Worm (Caenorhabditis elegans) whole organism, L2 larva: ENCODE data around the gene F47B10.8.

Experiments used
- C34F6.9 ChIP-seq: fragments of 150-350 bp; optimal IDR thresholded peaks from 2 replicates; lab custom pipeline; 2014; ENCODE audit warnings: missing biosample characterization, missing genetic modification characterization
- F13H6.1 ChIP-seq: sonication (generic microtip); optimal IDR thresholded peaks from 2 replicates; lab custom pipeline; 2016; ENCODE audit warnings: missing genetic modification characterization, missing compliant biosample characterization
- alr-1 ChIP-seq: fragments of 150-350 bp; optimal IDR thresholded peaks from 2 replicates; lab custom pipeline; 2014; ENCODE audit warnings: missing biosample characterization, missing genetic modification characterization
- aly-2 ChIP-seq: fragments of 150-350 bp; optimal IDR thresholded peaks from 2 replicates; lab custom pipeline; 2014; ENCODE audit warnings: missing biosample characterization, missing genetic modification characterization
- ama-1 ChIP-seq: fragments of 150-350 bp; optimal IDR thresholded peaks from 2 replicates; lab custom pipeline; 2018; ENCODE audit warnings: inconsistent platforms
- blmp-1 ChIP-seq: sonication (generic microtip); optimal IDR thresholded peaks from 2 replicates; lab custom pipeline; 2017; ENCODE audit warnings: missing genetic modification characterization, mild to moderate bottlenecking, missing compliant biosample characterization, antibody characterized with exemption, moderate library complexity; ENCODE audit not compliant: insufficient read depth
- ceh-82 ChIP-seq: fragments of 150-350 bp; optimal IDR thresholded peaks from 2 replicates; lab custom pipeline; 2014; ENCODE audit warnings: missing biosample characterization, missing genetic modification characterization
- crh-2 ChIP-seq: sonication (generic microtip); optimal IDR thresholded peaks from 2 replicates; lab custom pipeline; 2017; ENCODE audit warnings: missing biosample characterization, missing genetic modification characterization
- egl-27 ChIP-seq: sonication (generic microtip); optimal IDR thresholded peaks from 3 replicates; lab custom pipeline; 2017; ENCODE audit warnings: missing biosample characterization, missing genetic modification reagents, missing genetic modification characterization
- elt-1 ChIP-seq: fragments of 150-350 bp; optimal IDR thresholded peaks from 2 replicates; lab custom pipeline; 2014; ENCODE audit warnings: missing biosample characterization, missing genetic modification characterization
- fos-1 ChIP-seq: fragments of 150-350 bp; optimal IDR thresholded peaks from 2 replicates; lab custom pipeline; 2014; ENCODE audit warnings: missing biosample characterization, missing genetic modification characterization
- gmeb-1 ChIP-seq: fragments of 150-350 bp; optimal IDR thresholded peaks from 2 replicates; lab custom pipeline; 2014; ENCODE audit warnings: missing biosample characterization, missing genetic modification characterization
- lin-11 ChIP-seq: fragments of 150-350 bp; sonication (generic microtip); optimal IDR thresholded peaks from 2 replicates; lab custom pipeline; 2014; ENCODE audit warnings: missing biosample characterization, missing genetic modification characterization, inconsistent platforms, mixed read lengths
- lin-13 ChIP-seq: fragments of 150-350 bp; optimal IDR thresholded peaks from 2 replicates; lab custom pipeline; 2014; ENCODE audit warnings: missing biosample characterization, missing genetic modification reagents, missing genetic modification characterization
- lin-39 ChIP-seq: fragments of 150-350 bp; optimal IDR thresholded peaks from 2 replicates; lab custom pipeline; 2014; ENCODE audit warnings: missing biosample characterization, missing genetic modification reagents, missing genetic modification characterization
- mab-5 ChIP-seq: fragments of 150-350 bp; optimal IDR thresholded peaks from 2 replicates; lab custom pipeline; 2014; ENCODE audit warnings: missing biosample characterization, missing genetic modification characterization
- mdl-1 ChIP-seq, 2 experiments: fragments of 150-350 bp in 1 of 2; sonication (generic microtip) in 1 of 2; optimal IDR thresholded peaks; 2 replicates each; lab custom pipeline; 2017; ENCODE audit warnings: missing biosample characterization in 2 of 2, missing genetic modification characterization in 2 of 2
- nhr-11 ChIP-seq: fragments of 150-350 bp; optimal IDR thresholded peaks from 2 replicates; lab custom pipeline; 2014; ENCODE audit warnings: missing biosample characterization, missing genetic modification characterization
- nhr-12 ChIP-seq: fragments of 150-350 bp; optimal IDR thresholded peaks from 2 replicates; lab custom pipeline; 2014; ENCODE audit warnings: missing biosample characterization, missing genetic modification characterization
- nhr-129 ChIP-seq: fragments of 150-350 bp; optimal IDR thresholded peaks from 2 replicates; lab custom pipeline; 2014; ENCODE audit warnings: missing biosample characterization, missing genetic modification characterization
- nhr-21 ChIP-seq: fragments of 150-350 bp; optimal IDR thresholded peaks from 2 replicates; lab custom pipeline; 2014; ENCODE audit warnings: missing biosample characterization, missing genetic modification characterization
- nhr-23 ChIP-seq: fragments of 150-350 bp; optimal IDR thresholded peaks from 2 replicates; lab custom pipeline; 2014; ENCODE audit warnings: missing biosample characterization, missing genetic modification reagents, missing genetic modification characterization
- nhr-237 ChIP-seq: fragments of 150-350 bp; optimal IDR thresholded peaks from 2 replicates; lab custom pipeline; 2014; ENCODE audit warnings: missing biosample characterization, missing genetic modification characterization
- nhr-6 ChIP-seq: fragments of 150-350 bp; optimal IDR thresholded peaks from 2 replicates; lab custom pipeline; 2014; ENCODE audit warnings: missing biosample characterization, missing genetic modification characterization
- peb-1 ChIP-seq: fragments of 150-350 bp; optimal IDR thresholded peaks from 2 replicates; lab custom pipeline; 2014; ENCODE audit warnings: missing biosample characterization, missing genetic modification characterization
- skn-1 ChIP-seq: sonication (generic microtip); optimal IDR thresholded peaks from 2 replicates; lab custom pipeline; 2017; ENCODE audit warnings: missing biosample characterization, missing genetic modification characterization
- sma-9 ChIP-seq, 2 experiments: fragments of 150-350 bp in 1 of 2; sonication (generic microtip) in 1 of 2; optimal IDR thresholded peaks; 2 replicates each; lab custom pipeline; 2014 to 2016; ENCODE audit warnings: missing genetic modification characterization in 2 of 2, mild to moderate bottlenecking in 1 of 2, missing biosample characterization in 1 of 2, missing compliant biosample characterization in 1 of 2, missing genetic modification reagents in 1 of 2, moderate library complexity in 1 of 2
- snpc-4 ChIP-seq: fragments of 150-350 bp; optimal IDR thresholded peaks from 2 replicates; lab custom pipeline; 2014; ENCODE audit warnings: missing biosample characterization, missing genetic modification characterization
- unc-39 ChIP-seq: fragments of 150-350 bp; optimal IDR thresholded peaks from 2 replicates; lab custom pipeline; 2014; ENCODE audit warnings: missing biosample characterization, missing genetic modification characterization
- unc-55 ChIP-seq: fragments of 150-350 bp; sonication (generic microtip); optimal IDR thresholded peaks from 3 replicates; lab custom pipeline; 2014; ENCODE audit warnings: missing biosample characterization, missing genetic modification reagents, missing genetic modification characterization
- zag-1 ChIP-seq: fragments of 150-350 bp; optimal IDR thresholded peaks from 2 replicates; lab custom pipeline; 2014; ENCODE audit warnings: missing biosample characterization, missing genetic modification characterization
- ztf-1 ChIP-seq: fragments of 200-800 bp; sonication (Bioruptor generic); conservative IDR thresholded peaks from 2 replicates; pipeline ENCODE4 v1.3.6; 2022; ENCODE audit warnings: missing genetic modification characterization, missing compliant biosample characterization
- ztf-4 ChIP-seq: fragments of 150-350 bp; optimal IDR thresholded peaks from 2 replicates; lab custom pipeline; 2014; ENCODE audit warnings: missing biosample characterization, missing genetic modification characterization

F47B10.8 gene

DNA sequence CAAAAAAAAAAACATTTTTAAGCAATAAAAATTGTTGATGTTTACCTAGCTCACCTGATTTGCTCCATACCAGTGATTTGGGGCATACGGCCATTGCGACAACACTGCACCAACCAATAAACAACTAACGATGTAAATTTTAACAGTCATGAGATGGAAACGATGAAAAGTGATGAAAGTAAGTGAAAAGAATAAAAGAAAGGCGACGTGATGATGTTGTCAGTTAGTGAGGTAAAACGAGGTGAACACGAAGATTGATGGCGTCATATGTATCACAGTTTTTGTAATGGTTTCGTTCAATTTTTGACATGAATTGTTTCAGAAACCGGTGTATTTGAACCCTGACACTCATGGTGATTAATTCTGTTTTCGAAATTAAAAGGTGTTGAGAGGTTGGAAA is 40.6 kb upstream of the F47B10.8 start, which contains the start of gene K09C8.7:
K09C8.7 (minus strand) TSS at position 226 of the 400 bp plus-strand sequence.
- TF ChIP-seq nhr-11: no peak
- TF ChIP-seq nhr-21 (tag; lab: Kevin White, UChicago): no peak
- no peak for TF ChIP-seq lin-39 (tag; lab: Kevin White, UChicago)
- TF ChIP-seq gmeb-1 (tag; lab: Kevin White, UChicago): no peak
- TF ChIP-seq crh-2 (tag; lab: Kevin White, UChicago): no peak
- no peak for TF ChIP-seq mdl-1 (tag; optimal IDR thresholded peaks at IDR 0.05; lab: Kevin White, UChicago)
- TF ChIP-seq ztf-1: no peak
- TF ChIP-seq mab-5 (tag; lab: Kevin White, UChicago): no peak
- no peak for TF ChIP-seq snpc-4 (tag; lab: Kevin White, UChicago)
- no peak for TF ChIP-seq egl-27
- TF ChIP-seq blmp-1: no peak
- no peak for TF ChIP-seq fos-1
- no peak for TF ChIP-seq lin-13 (GFP tag; lab: Kevin White, UChicago)
- no peak for TF ChIP-seq ztf-4 (tag; lab: Kevin White, UChicago)
- TF ChIP-seq zag-1 (tag; lab: Kevin White, UChicago): no peak
- no peak for TF ChIP-seq sma-9 (GFP tag; optimal IDR thresholded peaks at IDR 0.05; lab: Kevin White, UChicago)
- TF ChIP-seq sma-9 (tag; optimal IDR thresholded peaks at IDR 0.05; lab: Kevin White, UChicago): no peak
- no peak for TF ChIP-seq lin-11 (tag; lab: Kevin White, UChicago)
- no peak for TF ChIP-seq alr-1 (tag; lab: Kevin White, UChicago)
- TF ChIP-seq nhr-6: no peak

DNA sequence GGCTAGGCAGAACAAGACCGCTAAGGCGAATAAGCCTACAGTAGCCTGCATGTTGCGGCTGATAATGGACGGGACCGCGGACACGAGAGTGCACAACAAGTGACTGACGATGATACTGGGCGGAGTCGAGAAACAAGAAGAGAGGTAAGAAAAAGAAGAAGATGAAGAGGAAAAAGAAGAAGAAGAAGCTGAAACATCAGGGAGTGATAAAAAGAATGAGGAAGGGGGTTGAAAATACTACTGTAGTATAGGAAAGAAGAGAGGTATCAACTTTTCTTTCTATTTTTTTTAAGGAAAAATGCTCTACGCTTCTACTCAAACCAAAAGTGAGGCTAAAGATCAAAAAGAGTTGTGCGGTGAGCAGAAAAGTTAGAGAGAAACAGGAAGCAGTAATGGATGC is 38.2 kb upstream of the F47B10.8 start, which contains the start of gene T21B6.3:
T21B6.3 (minus strand) TSS at position 101 of the 400 bp plus-strand sequence.
- TF ChIP-seq ama-1 (lab: Kevin White, UChicago) (no peak), nhr-237 (no peak), unc-55 (no peak), ztf-1 (no peak), unc-39 (tag; lab: Kevin White, UChicago) (no peak), F13H6.1 (tag; lab: Kevin White, UChicago) (no peak), C34F6.9 (tag; lab: Kevin White, UChicago) (no peak)

DNA sequence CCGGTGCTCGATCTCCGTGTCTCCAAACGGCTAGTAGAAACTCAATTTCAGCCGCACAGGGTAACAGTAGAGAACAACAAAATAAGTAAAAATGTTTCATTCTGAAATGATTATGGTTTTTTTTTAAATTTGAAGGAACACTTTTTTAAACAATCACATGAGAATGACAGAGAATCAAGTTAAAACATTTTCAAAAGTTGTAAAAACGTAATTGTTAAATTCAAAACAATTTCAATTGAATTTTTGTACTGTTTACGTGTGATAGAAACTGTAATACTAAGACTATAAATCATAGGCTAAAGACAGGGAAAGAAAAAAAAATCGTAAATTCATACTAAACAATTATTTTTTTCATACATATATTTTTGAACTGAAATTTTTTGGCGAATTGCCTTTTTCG is 30.6 kb upstream of the F47B10.8 start, which contains the start of gene pho-7:
pho-7 (minus strand) TSS at position 101 of the 400 bp plus-strand sequence.
- TF ChIP-seq peb-1 (tag; lab: Kevin White, UChicago): no peak
- TF ChIP-seq aly-2: no peak
- TF ChIP-seq nhr-129 (tag; lab: Kevin White, UChicago): no peak
- TF ChIP-seq elt-1: no peak
- TF ChIP-seq crh-2 (tag; lab: Kevin White, UChicago): no peak
- no peak for TF ChIP-seq skn-1 (tag; lab: Kevin White, UChicago)
- no peak for TF ChIP-seq lin-11 (tag; lab: Kevin White, UChicago)
- no peak for TF ChIP-seq snpc-4 (tag; lab: Kevin White, UChicago)
- TF ChIP-seq nhr-6: no peak

DNA sequence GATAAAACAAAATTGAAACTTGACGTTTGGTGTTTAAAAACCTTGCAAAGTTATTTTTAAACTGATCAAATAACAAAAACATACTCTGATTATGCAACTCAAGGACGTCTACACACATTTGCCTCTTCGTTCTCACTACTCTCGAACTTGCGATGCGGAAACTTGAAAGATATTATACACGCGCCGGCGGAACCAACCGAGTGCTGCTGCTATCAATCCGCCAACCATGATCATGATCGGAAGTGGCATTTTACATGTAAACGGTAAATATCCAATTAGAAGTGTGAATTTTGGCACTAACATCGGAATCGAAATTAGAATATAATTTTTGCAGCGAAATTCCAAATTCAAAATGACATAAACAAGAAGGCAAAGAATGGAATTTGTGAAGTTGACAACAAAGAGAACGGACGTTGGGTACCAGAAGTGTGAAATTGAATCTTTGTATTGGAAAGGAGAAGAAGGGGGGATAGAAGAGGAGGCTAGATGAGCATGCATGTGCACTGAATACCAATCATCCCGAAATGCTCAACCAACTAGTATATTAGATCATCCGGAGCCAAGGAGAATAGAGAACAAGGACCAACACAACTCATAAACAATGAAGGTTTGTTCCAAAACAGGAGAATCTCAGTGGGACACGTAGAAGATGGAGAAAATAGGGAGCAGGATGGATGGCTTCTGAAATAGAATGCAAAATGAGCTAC is 22.8 kb upstream of the F47B10.8 start:
- TF ChIP-seq ceh-82: no peak
- no peak for TF ChIP-seq alr-1 (tag; lab: Kevin White, UChicago)
- TF ChIP-seq aly-2: no peak
- no peak for TF ChIP-seq nhr-6

DNA sequence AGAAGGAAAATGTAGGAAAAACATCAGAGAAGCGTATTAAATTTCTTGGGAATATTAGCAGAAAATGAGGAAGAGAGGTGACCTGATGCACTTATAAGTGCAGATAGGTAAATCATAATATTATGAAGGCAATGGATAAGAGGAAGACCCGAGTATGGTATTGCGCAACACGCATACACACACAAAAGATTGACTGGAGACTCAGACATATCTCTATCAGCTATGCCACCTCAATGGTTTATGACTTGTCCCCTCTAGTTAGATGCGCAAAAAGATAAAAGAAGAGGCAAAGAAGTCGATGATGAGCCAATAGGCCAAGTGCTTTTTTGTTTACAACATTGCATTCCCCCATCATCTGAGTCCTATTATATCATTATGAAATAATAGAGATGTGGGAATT is 21.5 kb upstream of the F47B10.8 start:
- TF ChIP-seq nhr-12 (tag; lab: Kevin White, UChicago): no peak
- no peak for TF ChIP-seq nhr-23 (tag; lab: Kevin White, UChicago)
- TF ChIP-seq peb-1 (tag; lab: Kevin White, UChicago): no peak
- no peak for TF ChIP-seq nhr-21 (tag; lab: Kevin White, UChicago)
- TF ChIP-seq lin-13 (GFP tag; lab: Kevin White, UChicago): no peak
- no peak for TF ChIP-seq unc-39 (tag; lab: Kevin White, UChicago)
- TF ChIP-seq unc-55: no peak
- TF ChIP-seq mab-5 (tag; lab: Kevin White, UChicago): no peak
- no peak for TF ChIP-seq ceh-82
